Worm (Caenorhabditis elegans) whole organism, L2 larva: ENCODE results near the gene aakg-1.

Source experiments
- elt-3 ChIP-seq: sonication (generic microtip); optimal IDR thresholded peaks from 2 replicates; lab custom pipeline; 2017; ENCODE audit warnings: missing biosample characterization, missing genetic modification characterization
- nhr-12 ChIP-seq: fragments of 150-350 bp; optimal IDR thresholded peaks from 2 replicates; lab custom pipeline; 2014; ENCODE audit warnings: missing biosample characterization, missing genetic modification characterization
- snpc-4 ChIP-seq: fragments of 150-350 bp; optimal IDR thresholded peaks from 2 replicates; lab custom pipeline; 2014; ENCODE audit warnings: missing biosample characterization, missing genetic modification characterization

DNA sequence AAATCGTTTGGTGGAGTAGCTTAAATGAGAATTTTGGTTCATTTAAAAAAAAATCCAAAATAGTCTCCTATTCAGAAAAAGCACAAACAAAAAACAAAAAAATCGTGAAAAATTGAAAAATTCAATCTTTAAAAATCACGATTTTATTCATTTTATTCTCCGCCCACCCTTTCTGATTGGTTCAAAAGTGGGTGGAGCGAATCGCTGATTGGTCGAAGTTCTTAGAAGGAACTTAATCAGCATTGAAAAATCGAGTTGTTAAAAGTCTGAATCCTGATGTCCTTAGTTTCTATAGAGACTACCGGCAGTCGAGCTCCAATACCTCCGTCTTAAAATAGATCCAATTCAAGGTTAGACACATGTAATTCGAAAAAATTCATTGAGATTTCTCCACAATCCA lies 5.3 kb downstream of the aakg-1 start:
- TF ChIP-seq snpc-4 (no peak), elt-3 (tag; lab: Kevin White, UChicago) (no peak), nhr-12 (tag; lab: Kevin White, UChicago) (no peak)
